Worm (Caenorhabditis elegans): ENCODE measurements around the gene gcy-32.

ce11 chrV:13863700-13864099, 51.6 kb downstream of the gcy-32 start:
- TF ChIP-seq lin-13 (tag; optimal IDR thresholded peaks at IDR 0.05) (no peak), unc-120 (tag; optimal IDR thresholded peaks at IDR 0.05; ENCODE audit: poor library complexity, severe bottlenecking) (no peak), pha-4 (tag; optimal IDR thresholded peaks at IDR 0.05) (no peak)
